Worm (Caenorhabditis elegans): ENCODE measurements around the gene lin-31.

Gene lin-31

ce11 chrII:3951354-3951753 is 31.0 kb upstream of the lin-31 start (continued):
- no peak for TF ChIP-seq lin-15B (tag; optimal IDR thresholded peaks at IDR 0.05)
- peak; percentile 85 for TF ChIP-seq lin-14 (GFP tag; optimal IDR thresholded peaks at IDR 0.05)
- TF ChIP-seq nhr-237 (tag; optimal IDR thresholded peaks at IDR 0.05): no peak
- peak; percentile 89 for TF ChIP-seq blmp-1 (tag; optimal IDR thresholded peaks at IDR 0.05)
- TF ChIP-seq nhr-12 (tag; optimal IDR thresholded peaks at IDR 0.05): no peak
- peak; percentile 59 for TF ChIP-seq nhr-20 (tag; optimal IDR thresholded peaks at IDR 0.05)

DNA sequence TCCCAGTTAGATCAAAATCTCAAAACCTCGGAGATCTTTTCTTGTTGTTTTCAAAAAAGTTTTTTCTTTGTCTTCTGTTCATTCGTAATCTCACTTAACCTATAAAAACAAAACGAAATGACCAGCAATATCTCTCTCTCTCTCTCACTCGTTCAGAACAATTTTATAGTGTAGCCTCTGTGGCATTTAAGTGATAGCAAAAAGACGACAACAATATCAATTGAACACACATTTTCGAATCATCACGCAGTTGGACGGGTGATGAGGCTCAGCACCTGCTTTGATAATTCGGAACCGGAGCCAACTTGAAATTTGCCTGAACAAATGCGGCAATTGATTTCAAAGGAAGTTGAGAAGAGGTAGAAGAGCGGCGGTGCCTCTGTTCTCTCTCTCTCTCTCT is 30.0 kb upstream of the lin-31 start:
- TF ChIP-seq nhr-84 (tag; optimal IDR thresholded peaks at IDR 0.05): no peak
- TF ChIP-seq elt-3 (tag; optimal IDR thresholded peaks at IDR 0.05): peak in 1 of 6 experiments; percentile 13
- no peak for TF ChIP-seq zip-4 (GFP tag; optimal IDR thresholded peaks at IDR 0.05)

DNA sequence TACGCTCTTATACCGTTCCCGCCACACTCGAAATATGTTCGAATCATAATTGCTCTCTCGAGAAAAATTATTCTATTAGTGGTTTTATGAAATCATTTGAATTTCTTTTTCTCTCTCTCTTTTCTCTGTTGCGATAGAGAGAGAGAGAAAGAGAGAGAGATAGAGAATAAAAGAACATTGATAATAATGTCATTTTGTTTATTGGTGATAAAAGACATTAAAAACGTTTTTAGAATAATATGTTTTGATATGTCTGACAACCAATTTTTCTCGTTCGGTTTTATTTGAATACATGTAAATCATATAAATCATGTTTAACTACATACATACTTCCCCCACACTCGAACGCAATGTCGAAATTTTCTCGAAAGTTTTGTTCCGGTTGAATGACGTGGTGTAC is 29.4 kb upstream of the lin-31 start:
- TF ChIP-seq lsy-2 (tag; optimal IDR thresholded peaks at IDR 0.05): peak in 1 of 2 experiments; percentile 6
- TF ChIP-seq elt-2 (tag; optimal IDR thresholded peaks at IDR 0.05): peak; percentile 19
- peak; percentile 10 for TF ChIP-seq nhr-71 (tag; optimal IDR thresholded peaks at IDR 0.05)
- no peak for TF ChIP-seq lin-39 (tag; optimal IDR thresholded peaks at IDR 0.05)
- peak; percentile 66 for TF ChIP-seq nhr-85 (tag)
- TF ChIP-seq skn-1 (tag; optimal IDR thresholded peaks at IDR 0.05): no peak
- TF ChIP-seq vab-15 (tag; optimal IDR thresholded peaks at IDR 0.05): no peak

- TF ChIP-seq elt-3 (tag; optimal IDR thresholded peaks at IDR 0.05): peak in 1 of 6 experiments; percentile 7
- no peak for TF ChIP-seq zip-4 (GFP tag; optimal IDR thresholded peaks at IDR 0.05)
- TF ChIP-seq nhr-12 (tag; optimal IDR thresholded peaks at IDR 0.05): no peak
- TF ChIP-seq nhr-47 (tag; optimal IDR thresholded peaks at IDR 0.05): no peak
- no peak for TF ChIP-seq efl-1 (optimal IDR thresholded peaks at IDR 0.05)
- TF ChIP-seq efl-1 (GFP tag; optimal IDR thresholded peaks at IDR 0.05 in 1 of 2): peak in 1 of 2 experiments; percentile 66
- no peak for TF ChIP-seq unc-30 (tag; optimal IDR thresholded peaks at IDR 0.05)
- peak; percentile 84 for TF ChIP-seq elt-2 (tag; optimal IDR thresholded peaks at IDR 0.05)
- TF ChIP-seq fkh-4 (tag; optimal IDR thresholded peaks at IDR 0.05; ENCODE audit: borderline replicate concordance): no peak
- no peak for TF ChIP-seq xbp-1 (tag; optimal IDR thresholded peaks at IDR 0.05)
- no peak for TF ChIP-seq hlh-4 (tag; optimal IDR thresholded peaks at IDR 0.05)
- no peak for TF ChIP-seq grh-1 (GFP tag; IDR thresholded peaks at IDR 0.05)
- TF ChIP-seq ztf-11 (tag; optimal IDR thresholded peaks at IDR 0.05): no peak
- no peak for TF ChIP-seq ets-5 (GFP tag; IDR thresholded peaks at IDR 0.05)
- TF ChIP-seq lin-14 (GFP tag; optimal IDR thresholded peaks at IDR 0.05): peak; percentile 19
- no peak for TF ChIP-seq nhr-237 (tag; optimal IDR thresholded peaks at IDR 0.05)
- TF ChIP-seq lsy-2 (tag; optimal IDR thresholded peaks at IDR 0.05): no peak
- TF ChIP-seq dpl-1 (GFP tag; optimal IDR thresholded peaks at IDR 0.05): no peak
Observed at ce11 chrII:3954018-3954417, 28.3 kb upstream of the lin-31 start.

DNA sequence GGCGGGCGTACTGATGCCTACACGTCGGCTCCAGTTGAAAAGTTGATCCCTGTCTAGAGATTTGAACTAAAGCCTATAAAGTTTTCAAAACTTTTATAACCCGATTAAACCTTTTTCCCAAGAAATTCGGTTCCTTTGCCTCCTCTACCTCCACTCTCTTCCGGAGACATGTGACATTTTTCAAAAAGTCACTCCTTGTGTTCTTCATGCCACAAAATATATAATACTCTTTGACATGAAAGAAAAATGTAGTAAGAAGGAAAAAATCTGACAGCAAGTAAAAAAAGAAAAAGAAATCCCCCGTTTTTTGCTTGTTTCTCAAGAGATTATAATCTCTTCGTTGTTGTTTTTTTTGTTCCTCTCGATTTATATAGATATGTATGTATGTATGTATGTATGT is 27.5 kb upstream of the lin-31 start:
- TF ChIP-seq nhr-28 (tag; optimal IDR thresholded peaks at IDR 0.05): no peak
- no peak for TF ChIP-seq lin-35 (GFP tag; optimal IDR thresholded peaks at IDR 0.05)
- peak; percentile 4 for TF ChIP-seq blmp-1 (tag; optimal IDR thresholded peaks at IDR 0.05)
- no peak for TF ChIP-seq ama-1 (optimal IDR thresholded peaks at IDR 0.05)
- TF ChIP-seq efl-1 (optimal IDR thresholded peaks at IDR 0.05): no peak
- peak in 1 of 2 experiments; percentile 68 for TF ChIP-seq efl-1 (GFP tag; optimal IDR thresholded peaks at IDR 0.05 in 1 of 2)
- peak; percentile 27 for TF ChIP-seq elt-2 (tag; optimal IDR thresholded peaks at IDR 0.05)
- no peak for TF ChIP-seq mep-1 (tag; optimal IDR thresholded peaks at IDR 0.05)
- peak; percentile 44 for TF ChIP-seq lin-14 (GFP tag; optimal IDR thresholded peaks at IDR 0.05)
- no peak for TF ChIP-seq unc-130 (tag; optimal IDR thresholded peaks at IDR 0.05)
- TF ChIP-seq nhr-47 (tag; optimal IDR thresholded peaks at IDR 0.05): no peak
- TF ChIP-seq fkh-8 (tag; optimal IDR thresholded peaks at IDR 0.05): peak; percentile 9

ce11 chrII:3955938-3956337 is 26.4 kb upstream of the lin-31 start:
- peak; percentile 49 for TF ChIP-seq dsc-1 (tag; optimal IDR thresholded peaks at IDR 0.05)
- no peak for TF ChIP-seq hlh-4 (tag; optimal IDR thresholded peaks at IDR 0.05)
- TF ChIP-seq fkh-8 (tag; optimal IDR thresholded peaks at IDR 0.05): peak; percentile 15

Measured in whole organism, L1 larva.